Fruit fly (Drosophila melanogaster) whole organism, prepupa: ENCODE data around the gene Nup154.

Experiments
- Blimp-1 ChIP-seq: fragments of 200-800 bp; sonication (Bioruptor generic); optimal IDR thresholded peaks from 3 replicates; lab custom pipeline; 2017; ENCODE audit warnings: missing biosample characterization, missing genetic modification characterization, mild to moderate bottlenecking, moderate library complexity, missing genetic modification reagents
- CG10631 ChIP-seq: fragments of 200-800 bp; sonication (Bioruptor generic); optimal IDR thresholded peaks from 2 replicates; lab custom pipeline; 2016; ENCODE audit warnings: missing biosample characterization, missing genetic modification characterization
- CG10669 ChIP-seq: fragments of 200-800 bp; sonication (Bioruptor generic); optimal IDR thresholded peaks from 3 replicates; lab custom pipeline; 2018; ENCODE audit warnings: missing biosample characterization, mild to moderate bottlenecking, missing genetic modification characterization, moderate library complexity
- CG11294 ChIP-seq: fragments of 200-800 bp; sonication (Bioruptor generic); IDR thresholded peaks from 2 replicates; pipeline ENCODE4 v1.3.6; 2022; ENCODE audit warnings: missing biosample characterization, missing genetic modification characterization
- CG11762 ChIP-seq: fragments of 200-800 bp; sonication (Bioruptor generic); optimal IDR thresholded peaks from 3 replicates; lab custom pipeline; 2016; ENCODE audit warnings: missing biosample characterization, missing genetic modification characterization; ENCODE audit not compliant: insufficient read depth
- CG11902 ChIP-seq: fragments of 200-800 bp; sonication (Bioruptor generic); optimal IDR thresholded peaks from 3 replicates; lab custom pipeline; 2016; ENCODE audit warnings: missing biosample characterization, missing genetic modification characterization
- CG1621 ChIP-seq: fragments of 200-800 bp; sonication (Bioruptor generic); optimal IDR thresholded peaks from 3 replicates; lab custom pipeline; 2018; ENCODE audit warnings: missing biosample characterization, mild to moderate bottlenecking, missing genetic modification characterization
- CG31627 ChIP-seq: fragments of 200-800 bp; sonication (Bioruptor generic); optimal IDR thresholded peaks from 3 replicates; lab custom pipeline; 2016; ENCODE audit warnings: missing biosample characterization, missing genetic modification characterization
- CG32006 ChIP-seq: fragments of 200-800 bp; sonication (Bioruptor generic); optimal IDR thresholded peaks from 3 replicates; lab custom pipeline; 2017; ENCODE audit warnings: missing biosample characterization, mild to moderate bottlenecking, missing genetic modification characterization
- CG3919 ChIP-seq: fragments of 200-800 bp; sonication (Bioruptor generic); optimal IDR thresholded peaks from 3 replicates; lab custom pipeline; 2016; ENCODE audit warnings: missing biosample characterization, missing genetic modification characterization
- CG4318 ChIP-seq: fragments of 200-800 bp; sonication (Bioruptor generic); optimal IDR thresholded peaks from 3 replicates; lab custom pipeline; 2017; ENCODE audit warnings: missing biosample characterization, mild to moderate bottlenecking, missing genetic modification characterization
- CG6163 ChIP-seq: fragments of 200-800 bp; sonication (Bioruptor generic); IDR thresholded peaks from 3 replicates; pipeline ENCODE4 v1.3.6; 2022; ENCODE audit warnings: missing biosample characterization, missing genetic modification characterization
- CG6276 ChIP-seq: fragments of 200-800 bp; sonication (Bioruptor generic); optimal IDR thresholded peaks from 2 replicates; lab custom pipeline; 2017; ENCODE audit warnings: missing biosample characterization, mild to moderate bottlenecking, missing genetic modification characterization
- CG6808 ChIP-seq: fragments of 200-800 bp; sonication (Bioruptor generic); optimal IDR thresholded peaks from 3 replicates; lab custom pipeline; 2017; ENCODE audit warnings: missing biosample characterization, missing genetic modification characterization, mild to moderate bottlenecking, moderate library complexity, missing genetic modification reagents
- CG6854 ChIP-seq: fragments of 200-800 bp; sonication (Bioruptor generic); optimal IDR thresholded peaks from 2 replicates; lab custom pipeline; 2017; ENCODE audit warnings: missing biosample characterization, mild to moderate bottlenecking, missing genetic modification characterization
- CG7368 ChIP-seq: fragments of 200-800 bp; sonication (Bioruptor generic); optimal IDR thresholded peaks from 3 replicates; lab custom pipeline; 2016; ENCODE audit warnings: missing biosample characterization, missing genetic modification characterization
- CG8119 ChIP-seq: fragments of 200-800 bp; sonication (Bioruptor generic); IDR thresholded peaks from 3 replicates; pipeline ENCODE4 v1.3.6; 2022; ENCODE audit warnings: missing biosample characterization, missing genetic modification characterization
- CG8319 ChIP-seq: fragments of 200-800 bp; sonication (Bioruptor generic); optimal IDR thresholded peaks from 3 replicates; lab custom pipeline; 2016; ENCODE audit warnings: missing biosample characterization, missing genetic modification characterization
- CG8632 ChIP-seq: fragments of 200-800 bp; sonication (Bioruptor generic); optimal IDR thresholded peaks from 3 replicates; lab custom pipeline; 2016; ENCODE audit warnings: missing biosample characterization, missing genetic modification characterization
- Eip93F ChIP-seq: fragments of 200-800 bp; sonication (Bioruptor generic); optimal IDR thresholded peaks from 2 replicates; lab custom pipeline; 2016; ENCODE audit warnings: missing biosample characterization, mild to moderate bottlenecking, missing genetic modification characterization
- Ets21C ChIP-seq: fragments of 200-800 bp; sonication (Bioruptor generic); optimal IDR thresholded peaks from 3 replicates; lab custom pipeline; 2016; ENCODE audit warnings: missing biosample characterization, missing genetic modification characterization
- Ets96B ChIP-seq: fragments of 200-800 bp; optimal IDR thresholded peaks from 2 replicates; lab custom pipeline; 2019; ENCODE audit warnings: missing biosample characterization, mild to moderate bottlenecking, missing genetic modification characterization, moderate library complexity
- Gug ChIP-seq: fragments of 200-800 bp; sonication (Bioruptor generic); IDR thresholded peaks from 2 replicates; pipeline ENCODE4 v1.3.6; 2022; ENCODE audit warnings: missing biosample characterization, missing genetic modification characterization
- Hr38 ChIP-seq: sonication (Bioruptor generic); optimal IDR thresholded peaks from 2 replicates; lab custom pipeline; 2016; ENCODE audit warnings: missing biosample characterization, missing genetic modification characterization
- Hr39 ChIP-seq: fragments of 200-800 bp; sonication (Bioruptor generic); optimal IDR thresholded peaks from 2 replicates; lab custom pipeline; 2016; ENCODE audit warnings: missing biosample characterization, missing genetic modification characterization
- Hr4 ChIP-seq: fragments of 200-800 bp; sonication (Bioruptor generic); optimal IDR thresholded peaks from 3 replicates; lab custom pipeline; 2016; ENCODE audit warnings: missing biosample characterization, missing genetic modification characterization
- Lpt ChIP-seq: fragments of 200-800 bp; sonication (Bioruptor generic); optimal IDR thresholded peaks from 3 replicates; lab custom pipeline; 2016; ENCODE audit warnings: missing biosample characterization, missing genetic modification characterization
- OdsH ChIP-seq: fragments of 200-800 bp; sonication (Bioruptor generic); optimal IDR thresholded peaks from 3 replicates; lab custom pipeline; 2016; ENCODE audit warnings: missing biosample characterization, missing genetic modification characterization
- Sox102F ChIP-seq: fragments of 200-800 bp; sonication (Bioruptor generic); optimal IDR thresholded peaks from 2 replicates; lab custom pipeline; 2016; ENCODE audit warnings: missing biosample characterization, mild to moderate bottlenecking, missing genetic modification characterization
- Sox15 ChIP-seq: fragments of 200-800 bp; sonication (Bioruptor generic); optimal IDR thresholded peaks from 3 replicates; lab custom pipeline; 2016; ENCODE audit warnings: missing biosample characterization, missing genetic modification characterization
- acj6 ChIP-seq: fragments of 200-800 bp; sonication (Bioruptor generic); optimal IDR thresholded peaks from 3 replicates; lab custom pipeline; 2016; ENCODE audit warnings: missing biosample characterization, missing genetic modification characterization
- cyc ChIP-seq: fragments of 200-800 bp; sonication (Bioruptor generic); optimal IDR thresholded peaks from 3 replicates; lab custom pipeline; 2016; ENCODE audit warnings: missing biosample characterization, missing genetic modification characterization
- dac ChIP-seq: fragments of 200-800 bp; sonication (Bioruptor generic); optimal IDR thresholded peaks from 2 replicates; lab custom pipeline; 2017; ENCODE audit warnings: missing biosample characterization, mild to moderate bottlenecking, missing genetic modification characterization
- dsx ChIP-seq: fragments of 200-800 bp; optimal IDR thresholded peaks from 3 replicates; lab custom pipeline; 2019; ENCODE audit warnings: missing biosample characterization, mild to moderate bottlenecking, missing genetic modification characterization, moderate library complexity; ENCODE audit not compliant: poor library complexity, severe bottlenecking
- esn ChIP-seq: fragments of 200-800 bp; sonication (Bioruptor generic); optimal IDR thresholded peaks from 2 replicates; lab custom pipeline; 2016; ENCODE audit warnings: missing biosample characterization, mild to moderate bottlenecking, missing genetic modification characterization, moderate library complexity
- fkh ChIP-seq: fragments of 200-800 bp; sonication (Bioruptor generic); optimal IDR thresholded peaks from 3 replicates; lab custom pipeline; 2017; ENCODE audit warnings: missing biosample characterization, mild to moderate bottlenecking, missing genetic modification characterization, moderate library complexity
- lz ChIP-seq: fragments of 200-800 bp; sonication (Bioruptor generic); optimal IDR thresholded peaks from 3 replicates; lab custom pipeline; 2016; ENCODE audit warnings: missing biosample characterization, missing genetic modification characterization
- spab ChIP-seq: fragments of 200-800 bp; sonication (Bioruptor generic); optimal IDR thresholded peaks from 2 replicates; lab custom pipeline; 2017; ENCODE audit warnings: missing biosample characterization, mild to moderate bottlenecking, missing genetic modification characterization, missing genetic modification reagents
- ss ChIP-seq, 2 experiments: fragments of 200-800 bp; sonication (Bioruptor generic); optimal IDR thresholded peaks; 2 replicates in 1 of 2; 3 replicates in 1 of 2; lab custom pipeline; 2017 to 2018; ENCODE audit warnings: mild to moderate bottlenecking in 2 of 2, missing biosample characterization in 2 of 2, missing genetic modification characterization in 2 of 2, moderate library complexity in 1 of 2
- topi ChIP-seq: fragments of 200-800 bp; sonication (Bioruptor generic); optimal IDR thresholded peaks from 3 replicates; lab custom pipeline; 2016; ENCODE audit warnings: missing biosample characterization, missing genetic modification characterization
- vri ChIP-seq: fragments of 200-800 bp; sonication (Bioruptor generic); optimal IDR thresholded peaks from 3 replicates; lab custom pipeline; 2016; ENCODE audit warnings: missing biosample characterization, mild to moderate bottlenecking, missing genetic modification characterization

Gene Nup154

dm6 chr2L:11004674-11005045 lies at the start of gene Nup154:
TSS of gene Nup154 (plus strand) at chr2L:11004820.
- TF ChIP-seq vri (no peak), CG6854 (GFP tag; lab: Kevin White, UChicago) (peak; percentile 23)

dm6 chr2L:10963979-10964378 lies 40.6 kb upstream of the Nup154 start, which contains the start of gene dpr2:
TSS of gene dpr2 (minus strand) at chr2L:10964153.
- TF ChIP-seq CG6163 (GFP tag; lab: Robert Waterston, UW) (no peak), Eip93F (GFP tag; lab: Kevin White, UChicago) (no peak), CG10669 (no peak), CG11294 (GFP tag; lab: Robert Waterston, UW) (no peak), CG8632 (no peak), CG11902 (GFP tag; lab: Kevin White, UChicago) (no peak), ss (GFP tag; optimal IDR thresholded peaks at IDR 0.05; lab: Kevin White, UChicago) (no peak), Sox102F (GFP tag; lab: Kevin White, UChicago) (no peak), CG3919 (GFP tag; lab: Kevin White, UChicago) (no peak), CG32006 (GFP tag; lab: Kevin White, UChicago) (no peak), Ets96B (tag; lab: Kevin White, UChicago) (no peak)
- TF ChIP-seq, all 60 proteins: peak for 0

dm6 chr2L:10964493-10964892 lies 40.1 kb upstream of the Nup154 start:
- no peak for TF ChIP-seq CG6276 (GFP tag; lab: Kevin White, UChicago)
- TF ChIP-seq CG1621 (tag; lab: Kevin White, UChicago): no peak
- TF ChIP-seq Hr38 (GFP tag; lab: Kevin White, UChicago): no peak
- no peak for TF ChIP-seq Sox15
- no peak for TF ChIP-seq cyc (GFP tag; lab: Kevin White, UChicago)
- TF ChIP-seq Ets21C (GFP tag; lab: Kevin White, UChicago): no peak
- no peak for TF ChIP-seq CG7368 (GFP tag; lab: Kevin White, UChicago)
- no peak for TF ChIP-seq lz (GFP tag; lab: Kevin White, UChicago)
- no peak for TF ChIP-seq CG31627
- TF ChIP-seq CG8632: no peak
- TF ChIP-seq Gug (GFP tag; lab: Robert Waterston, UW): no peak
- no peak for TF ChIP-seq CG3919 (GFP tag; lab: Kevin White, UChicago)
- no peak for TF ChIP-seq ss (GFP tag; optimal IDR thresholded peaks at IDR 0.05; lab: Kevin White, UChicago)
- TF ChIP-seq Eip93F (GFP tag; lab: Kevin White, UChicago): no peak
- no peak for TF ChIP-seq CG10631

DNA sequence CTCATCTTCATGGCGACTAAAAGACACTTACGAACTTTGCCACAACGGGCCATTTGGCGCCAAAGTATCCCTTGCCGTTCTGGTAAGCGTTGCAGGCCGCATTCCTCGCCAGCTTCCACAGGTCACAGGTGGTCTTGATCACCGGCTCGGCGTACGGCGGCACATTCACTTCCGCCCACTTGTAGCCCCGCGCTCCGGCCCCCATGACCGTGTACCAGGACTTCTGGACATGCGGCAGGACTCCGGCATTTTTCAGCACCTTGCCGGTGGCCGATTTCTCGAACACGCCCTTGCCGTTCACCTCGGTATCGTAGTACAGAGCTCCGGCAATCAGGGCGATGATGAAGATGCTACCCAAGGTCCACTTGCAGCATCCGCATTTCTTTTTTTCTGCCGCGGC lies 38.7 kb upstream of the Nup154 start:
- TF ChIP-seq acj6 (GFP tag; lab: Kevin White, UChicago) (no peak), cyc (GFP tag; lab: Kevin White, UChicago) (no peak), CG6276 (GFP tag; lab: Kevin White, UChicago) (no peak), Hr4 (GFP tag; lab: Kevin White, UChicago) (no peak), CG11902 (GFP tag; lab: Kevin White, UChicago) (no peak), CG6808 (GFP tag; lab: Kevin White, UChicago) (no peak), Blimp-1 (GFP tag; lab: Kevin White, UChicago) (no peak), OdsH (GFP tag; lab: Kevin White, UChicago) (no peak), CG3919 (GFP tag; lab: Kevin White, UChicago) (no peak)

DNA sequence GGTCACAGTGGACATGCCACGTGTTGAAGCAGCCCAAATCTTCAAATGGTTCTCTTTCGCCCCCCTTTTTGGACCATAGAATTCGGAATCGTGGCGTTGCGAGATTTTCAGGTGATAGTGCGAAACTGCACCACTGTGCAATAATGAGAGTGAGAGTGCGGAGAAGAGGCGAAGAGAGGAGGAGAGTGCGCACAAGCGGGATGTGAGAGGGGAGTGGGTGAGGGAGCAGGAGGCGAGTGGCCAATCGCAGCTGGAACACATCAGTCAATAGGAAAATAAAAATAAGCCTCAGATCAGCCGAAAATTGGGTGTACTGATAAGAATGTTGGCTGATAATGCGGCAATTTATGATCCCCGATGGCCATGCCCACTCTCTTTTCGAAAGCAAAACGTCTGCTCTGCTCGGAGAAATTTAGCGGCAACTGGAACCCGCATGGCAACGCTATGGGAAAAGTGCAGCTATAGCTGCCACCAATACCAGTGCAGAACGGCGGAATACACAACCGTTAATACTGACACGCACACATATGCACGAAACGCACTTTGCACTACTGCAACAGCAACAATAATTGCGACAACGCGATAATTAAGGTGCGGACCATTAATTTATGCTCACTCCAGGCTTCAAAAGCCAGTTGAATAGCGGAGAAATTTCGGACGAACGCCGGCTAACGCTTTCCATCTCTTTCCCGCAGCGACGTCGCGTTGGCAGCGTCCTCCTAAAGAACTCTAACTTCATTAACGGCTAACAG lies 37.2 kb upstream of the Nup154 start:
- TF ChIP-seq CG8319 (GFP tag; lab: Kevin White, UChicago): no peak
- no peak for TF ChIP-seq dsx (GFP tag; lab: Kevin White, UChicago)
- TF ChIP-seq Hr4 (GFP tag; lab: Kevin White, UChicago): peak; percentile 46
- peak; percentile 49; the same call in 1 of the 3 replicates for TF ChIP-seq CG8119 (GFP tag; lab: Robert Waterston, UW)
- peak; percentile 50 for TF ChIP-seq CG1621 (tag; lab: Kevin White, UChicago)
- TF ChIP-seq dac: no peak
- TF ChIP-seq topi (GFP tag; lab: Kevin White, UChicago): peak; percentile 21
- TF ChIP-seq esn (GFP tag; lab: Kevin White, UChicago): peak; percentile 24
- peak; percentile 26 for TF ChIP-seq fkh (GFP tag; lab: Kevin White, UChicago)
- no peak for TF ChIP-seq CG10631
- no peak for TF ChIP-seq CG11762 (GFP tag; lab: Kevin White, UChicago)
- peak; percentile 73 for TF ChIP-seq spab (GFP tag; lab: Kevin White, UChicago)
- peak; percentile 50 for TF ChIP-seq CG6854 (GFP tag; lab: Kevin White, UChicago)
- no peak for TF ChIP-seq CG7368 (GFP tag; lab: Kevin White, UChicago)
- peak; percentile 8 for TF ChIP-seq cyc (GFP tag; lab: Kevin White, UChicago)
- TF ChIP-seq CG4318 (GFP tag; lab: Kevin White, UChicago): no peak
- TF ChIP-seq Hr39 (GFP tag; lab: Kevin White, UChicago): peak; percentile 15
- TF ChIP-seq Lpt (GFP tag; lab: Kevin White, UChicago): peak; percentile 28
